Worm (Caenorhabditis elegans) whole organism, L2 larva: ENCODE data around the gene Y53G8AR.5.

Experiments
- aly-2 ChIP-seq: fragments of 150-350 bp; optimal IDR thresholded peaks from 2 replicates; lab custom pipeline; 2014; ENCODE audit warnings: missing biosample characterization, missing genetic modification characterization
- elt-1 ChIP-seq: fragments of 150-350 bp; optimal IDR thresholded peaks from 2 replicates; lab custom pipeline; 2014; ENCODE audit warnings: missing biosample characterization, missing genetic modification characterization
- elt-3 ChIP-seq: sonication (generic microtip); optimal IDR thresholded peaks from 2 replicates; lab custom pipeline; 2017; ENCODE audit warnings: missing biosample characterization, missing genetic modification characterization
- lin-39 ChIP-seq: fragments of 150-350 bp; optimal IDR thresholded peaks from 2 replicates; lab custom pipeline; 2014; ENCODE audit warnings: missing biosample characterization, missing genetic modification reagents, missing genetic modification characterization
- mab-5 ChIP-seq: fragments of 150-350 bp; optimal IDR thresholded peaks from 2 replicates; lab custom pipeline; 2014; ENCODE audit warnings: missing biosample characterization, missing genetic modification characterization
- nhr-11 ChIP-seq: fragments of 150-350 bp; optimal IDR thresholded peaks from 2 replicates; lab custom pipeline; 2014; ENCODE audit warnings: missing biosample characterization, missing genetic modification characterization
- nhr-23 ChIP-seq: fragments of 150-350 bp; optimal IDR thresholded peaks from 2 replicates; lab custom pipeline; 2014; ENCODE audit warnings: missing biosample characterization, missing genetic modification reagents, missing genetic modification characterization
- nhr-77 ChIP-seq: fragments of 150-350 bp; optimal IDR thresholded peaks from 2 replicates; lab custom pipeline; 2014; ENCODE audit warnings: missing biosample characterization, missing genetic modification characterization
- unc-39 ChIP-seq: fragments of 150-350 bp; optimal IDR thresholded peaks from 2 replicates; lab custom pipeline; 2014; ENCODE audit warnings: missing biosample characterization, missing genetic modification characterization
- unc-62 ChIP-seq: fragments of 150-350 bp; optimal IDR thresholded peaks from 2 replicates; lab custom pipeline; 2014; ENCODE audit warnings: missing biosample characterization, missing genetic modification reagents, missing genetic modification characterization
- ztf-11 ChIP-seq: sonication (generic microtip); optimal IDR thresholded peaks from 2 replicates; lab custom pipeline; 2017; ENCODE audit warnings: missing biosample characterization, missing genetic modification characterization

- TF ChIP-seq lin-39 (tag; lab: Kevin White, UChicago) (no peak), nhr-23 (tag; lab: Kevin White, UChicago) (no peak), ztf-11 (tag; lab: Kevin White, UChicago) (no peak), unc-39 (tag; lab: Kevin White, UChicago) (no peak), nhr-77 (tag; lab: Kevin White, UChicago) (no peak), aly-2 (tag; lab: Kevin White, UChicago) (no peak), mab-5 (tag; lab: Kevin White, UChicago) (no peak), elt-3 (tag; lab: Kevin White, UChicago) (no peak), nhr-11 (tag; lab: Kevin White, UChicago) (no peak), elt-1 (tag; lab: Kevin White, UChicago) (no peak), unc-62 (GFP tag; lab: Kevin White, UChicago) (no peak)
Measured at ce11 chrIII:3351091-3351490, 53.8 kb downstream of the Y53G8AR.5 start.
